Worm (Caenorhabditis elegans) whole organism, L1 larva: Measurements from ENCODE around the gene vps-36.
A peak's percentile ranks its signal among the peaks of the same experiment; 100 is the strongest.

Source experiments
- C04F5.9 ChIP-seq: sonication (generic microtip); optimal IDR thresholded peaks from 2 replicates; lab custom pipeline; 2016; ENCODE audit warnings: missing genetic modification characterization, missing compliant biosample characterization
- C16A3.4 ChIP-seq: fragments of 150-350 bp; optimal IDR thresholded peaks from 2 replicates; lab custom pipeline; 2014; ENCODE audit warnings: missing biosample characterization, missing genetic modification characterization
- C34B4.2 ChIP-seq: sonication (generic microtip); optimal IDR thresholded peaks from 2 replicates; lab custom pipeline; 2017; ENCODE audit warnings: mild to moderate bottlenecking, missing genetic modification characterization, missing compliant biosample characterization
- F16B12.6 ChIP-seq: fragments of 150-350 bp; optimal IDR thresholded peaks from 2 replicates; lab custom pipeline; 2014; ENCODE audit warnings: missing biosample characterization, missing genetic modification characterization
- aha-1 ChIP-seq: fragments of 150-350 bp; optimal IDR thresholded peaks from 2 replicates; lab custom pipeline; 2014; ENCODE audit warnings: missing biosample characterization, missing genetic modification characterization
- alr-1 ChIP-seq: fragments of 200-800 bp; sonication (Bioruptor generic); optimal IDR thresholded peaks from 2 replicates; lab custom pipeline; 2018; ENCODE audit warnings: borderline replicate concordance, mild to moderate bottlenecking, missing genetic modification characterization, missing compliant biosample characterization
- ama-1 ChIP-seq: fragments of 150-350 bp; optimal IDR thresholded peaks from 2 replicates; lab custom pipeline; 2014
- blmp-1 ChIP-seq: fragments of 150-350 bp; optimal IDR thresholded peaks from 2 replicates; lab custom pipeline; 2014; ENCODE audit warnings: missing biosample characterization, missing genetic modification characterization
- ces-1 ChIP-seq: fragments of 150-350 bp; optimal IDR thresholded peaks from 2 replicates; lab custom pipeline; 2014; ENCODE audit warnings: missing biosample characterization, missing genetic modification reagents, missing genetic modification characterization
- efl-1 ChIP-seq, 4 experiments: fragments of 150-350 bp; optimal IDR thresholded peaks in 3 of 4; peaks in 1 of 4; 1 replicate in 1 of 4; 2 replicates in 3 of 4; lab custom pipeline; 2014; ENCODE audit warnings: missing biosample characterization in 2 of 4, missing genetic modification characterization in 2 of 4, missing genetic modification reagents in 2 of 4
- elt-2 ChIP-seq: sonication (generic microtip); optimal IDR thresholded peaks from 2 replicates; lab custom pipeline; 2016; ENCODE audit warnings: missing genetic modification characterization, mild to moderate bottlenecking, inconsistent platforms, missing compliant biosample characterization, missing genetic modification reagents
- elt-3 ChIP-seq, 6 experiments: fragments of 150-350 bp in 1 of 6; sonication (generic microtip); optimal IDR thresholded peaks; 2 replicates each; lab custom pipeline; 2017 to 2018; ENCODE audit warnings: missing biosample characterization in 6 of 6, missing genetic modification characterization in 6 of 6, inconsistent platforms in 1 of 6
- ets-5 ChIP-seq: fragments of 200-800 bp; sonication (Bioruptor generic); IDR thresholded peaks from 2 replicates; pipeline ENCODE4 v1.3.6; 2022; ENCODE audit warnings: missing genetic modification characterization, missing compliant biosample characterization
- fkh-10 ChIP-seq: sonication (generic microtip); optimal IDR thresholded peaks from 2 replicates; lab custom pipeline; 2017; ENCODE audit warnings: missing biosample characterization, missing genetic modification reagents, missing genetic modification characterization
- fkh-8 ChIP-seq: sonication (generic microtip); optimal IDR thresholded peaks from 2 replicates; lab custom pipeline; 2016; ENCODE audit warnings: mild to moderate bottlenecking, missing genetic modification characterization, missing compliant biosample characterization
- grh-1 ChIP-seq: fragments of 200-800 bp; sonication (Bioruptor generic); IDR thresholded peaks from 2 replicates; pipeline ENCODE4 v1.3.6; 2022; ENCODE audit warnings: missing genetic modification reagents, missing genetic modification characterization, missing compliant biosample characterization
- irx-1 ChIP-seq: sonication (generic microtip); optimal IDR thresholded peaks from 2 replicates; lab custom pipeline; 2016; ENCODE audit warnings: missing genetic modification characterization, missing compliant biosample characterization
- isw-1 ChIP-seq: fragments of 200-800 bp; sonication (Bioruptor generic); IDR thresholded peaks from 2 replicates; pipeline ENCODE4 v1.3.6; 2022; ENCODE audit warnings: missing genetic modification characterization, missing compliant biosample characterization
- jun-1 ChIP-seq: fragments of 150-350 bp; optimal IDR thresholded peaks from 2 replicates; lab custom pipeline; 2014; ENCODE audit warnings: missing biosample characterization, missing genetic modification reagents, missing genetic modification characterization
- lin-13 ChIP-seq: fragments of 150-350 bp; optimal IDR thresholded peaks from 2 replicates; lab custom pipeline; 2014; ENCODE audit warnings: missing biosample characterization, missing genetic modification reagents, missing genetic modification characterization
- lin-14 ChIP-seq: fragments of 200-800 bp; sonication (Bioruptor generic); optimal IDR thresholded peaks from 2 replicates; lab custom pipeline; 2018; ENCODE audit warnings: mild to moderate bottlenecking, missing genetic modification characterization, moderate library complexity, missing compliant biosample characterization
- lsy-2 ChIP-seq, 2 experiments: fragments of 150-350 bp; optimal IDR thresholded peaks; 2 replicates each; lab custom pipeline; 2014; ENCODE audit warnings: missing biosample characterization in 2 of 2, missing genetic modification characterization in 2 of 2
- mab-9 ChIP-seq: fragments of 200-800 bp; sonication (Bioruptor generic); IDR thresholded peaks from 2 replicates; pipeline ENCODE4 v1.3.6; 2022; ENCODE audit warnings: missing genetic modification reagents, missing genetic modification characterization, missing compliant biosample characterization
- mef-2 ChIP-seq: fragments of 150-350 bp; optimal IDR thresholded peaks from 2 replicates; lab custom pipeline; 2014; ENCODE audit warnings: missing biosample characterization, missing genetic modification characterization
- mep-1 ChIP-seq: fragments of 150-350 bp; optimal IDR thresholded peaks from 2 replicates; lab custom pipeline; 2014; ENCODE audit warnings: missing biosample characterization, missing genetic modification characterization
- nhr-19 ChIP-seq: fragments of 200-800 bp; sonication (Bioruptor generic); conservative IDR thresholded peaks from 2 replicates; pipeline ENCODE4 v1.3.6; 2022; ENCODE audit warnings: missing genetic modification characterization, missing compliant biosample characterization
- nhr-28 ChIP-seq: fragments of 150-350 bp; optimal IDR thresholded peaks from 2 replicates; lab custom pipeline; 2014; ENCODE audit warnings: missing biosample characterization, missing genetic modification characterization
- nhr-71 ChIP-seq: sonication (generic microtip); optimal IDR thresholded peaks from 2 replicates; lab custom pipeline; 2016; ENCODE audit warnings: mild to moderate bottlenecking, missing genetic modification characterization, moderate library complexity, missing compliant biosample characterization
- nhr-85 ChIP-seq: sonication (generic microtip); peaks from one replicate; lab custom pipeline; 2016; ENCODE audit warnings: missing genetic modification characterization, inconsistent platforms, missing compliant biosample characterization
- pag-3 ChIP-seq: sonication (generic microtip); optimal IDR thresholded peaks from 2 replicates; lab custom pipeline; 2017; ENCODE audit warnings: missing genetic modification characterization, mild to moderate bottlenecking, missing compliant biosample characterization, antibody characterized with exemption, borderline replicate concordance; ENCODE audit not compliant: insufficient read depth
- pax-3 ChIP-seq: fragments of 200-800 bp; sonication (Bioruptor generic); optimal IDR thresholded peaks from 2 replicates; lab custom pipeline; 2018; ENCODE audit warnings: mild to moderate bottlenecking, missing genetic modification characterization, moderate library complexity, missing compliant biosample characterization
- rnt-1 ChIP-seq: sonication (generic microtip); optimal IDR thresholded peaks from 2 replicates; lab custom pipeline; 2016; ENCODE audit warnings: mild to moderate bottlenecking, missing genetic modification characterization, moderate library complexity, missing compliant biosample characterization
- sox-4 ChIP-seq: sonication (generic microtip); optimal IDR thresholded peaks from 2 replicates; lab custom pipeline; 2016; ENCODE audit warnings: missing genetic modification characterization, missing compliant biosample characterization
- sptf-1 ChIP-seq: fragments of 150-350 bp; optimal IDR thresholded peaks from 2 replicates; lab custom pipeline; 2014; ENCODE audit warnings: missing biosample characterization, missing genetic modification characterization
- sup-37 ChIP-seq: fragments of 200-800 bp; sonication (Bioruptor generic); optimal IDR thresholded peaks from 2 replicates; lab custom pipeline; 2018; ENCODE audit warnings: mild to moderate bottlenecking, missing genetic modification characterization, missing compliant biosample characterization
- tbx-2 ChIP-seq: sonication (generic microtip); optimal IDR thresholded peaks from 2 replicates; lab custom pipeline; 2016; ENCODE audit warnings: missing genetic modification characterization, missing compliant biosample characterization
- tlp-1 ChIP-seq: fragments of 150-350 bp; optimal IDR thresholded peaks from 2 replicates; lab custom pipeline; 2014; ENCODE audit warnings: missing biosample characterization, missing genetic modification characterization
- zag-1 ChIP-seq: fragments of 150-350 bp; optimal IDR thresholded peaks from 2 replicates; lab custom pipeline; 2014; ENCODE audit warnings: missing biosample characterization, missing genetic modification characterization
- ztf-11 ChIP-seq, 2 experiments: sonication (generic microtip); optimal IDR thresholded peaks; 2 replicates each; lab custom pipeline; 2016 to 2017; ENCODE audit warnings: missing genetic modification characterization in 2 of 2, missing biosample characterization in 1 of 2, missing compliant biosample characterization in 1 of 2

The vps-36 gene

DNA sequence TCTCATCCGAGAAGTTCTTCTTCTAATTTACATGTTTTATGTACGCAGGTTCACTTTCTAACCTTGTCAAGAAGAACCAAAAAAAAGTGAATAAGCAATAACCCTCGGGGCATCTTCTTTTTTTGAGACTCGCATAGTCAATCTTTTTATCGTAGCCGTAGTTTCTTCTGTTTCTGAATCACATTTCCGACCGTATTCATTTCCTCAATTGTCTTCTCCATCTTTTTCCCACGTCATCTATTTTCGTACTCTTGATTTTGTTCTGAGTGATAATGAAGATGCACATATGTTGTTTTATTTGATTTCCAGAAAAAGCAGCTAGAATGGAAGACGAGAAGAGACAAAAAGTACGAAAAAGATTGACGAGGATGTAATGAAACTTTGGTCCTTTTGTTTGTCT, 15.6 kb downstream of the vps-36 start:
- TF ChIP-seq nhr-85 (tag; lab: Kevin White, UChicago) (no peak), C34B4.2 (tag; lab: Kevin White, UChicago) (no peak), grh-1 (GFP tag; lab: Robert Waterston, UW) (no peak), sup-37 (GFP tag; lab: Kevin White, UChicago) (no peak), mab-9 (no peak), ets-5 (no peak), sptf-1 (tag; lab: Kevin White, UChicago) (no peak), F16B12.6 (tag; lab: Kevin White, UChicago) (no peak), zag-1 (no peak), ama-1 (lab: Kevin White, UChicago) (no peak), sox-4 (tag; lab: Kevin White, UChicago) (no peak), blmp-1 (tag; lab: Kevin White, UChicago) (no peak), nhr-28 (tag; lab: Kevin White, UChicago) (no peak), elt-3 (tag; optimal IDR thresholded peaks at IDR 0.05; lab: Kevin White, UChicago) (no peak), ztf-11 (tag; optimal IDR thresholded peaks at IDR 0.05; lab: Kevin White, UChicago) (no peak), alr-1 (tag; lab: Kevin White, UChicago) (no peak), ces-1 (GFP tag; lab: Kevin White, UChicago) (peak; percentile 5), mep-1 (no peak), aha-1 (tag; lab: Kevin White, UChicago) (no peak), tlp-1 (tag; lab: Kevin White, UChicago) (no peak), nhr-71 (tag; lab: Kevin White, UChicago) (no peak), tbx-2 (no peak), lin-13 (GFP tag; lab: Kevin White, UChicago) (no peak), jun-1 (tag; lab: Kevin White, UChicago) (no peak), lin-14 (GFP tag; lab: Kevin White, UChicago) (peak; percentile 57), mef-2 (tag; lab: Kevin White, UChicago) (no peak), pag-3 (tag; lab: Kevin White, UChicago) (no peak), pax-3 (tag; lab: Kevin White, UChicago) (no peak), fkh-8 (tag; lab: Kevin White, UChicago) (no peak), irx-1 (no peak), lsy-2 (tag; optimal IDR thresholded peaks at IDR 0.05; lab: Kevin White, UChicago) (peak in 1 of 2 experiments; percentile 24), nhr-19 (GFP tag; lab: Robert Waterston, UW) (no peak), fkh-10 (GFP tag; lab: Kevin White, UChicago) (peak; percentile 82), C04F5.9 (tag; lab: Kevin White, UChicago) (no peak)

DNA sequence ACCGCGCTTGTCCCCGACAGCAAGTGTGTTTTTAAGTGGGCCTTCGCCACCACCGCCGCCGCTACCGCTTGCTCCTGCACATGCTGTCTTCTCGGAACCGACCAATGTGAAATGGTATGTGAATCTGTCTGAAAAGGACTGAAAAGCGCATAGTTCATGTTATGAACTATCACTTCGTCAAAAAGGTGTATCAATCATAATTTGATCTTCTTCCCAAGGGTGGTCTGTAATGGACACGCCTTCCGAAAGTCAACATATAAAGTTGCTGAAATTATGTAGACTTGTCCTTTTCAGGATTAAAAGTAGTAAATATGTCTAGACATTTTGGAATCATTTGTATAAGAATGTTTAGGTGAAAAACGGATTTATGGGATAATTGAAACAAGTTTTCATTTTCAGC, 18.3 kb downstream of the vps-36 start, which contains the start of gene zip-9:
TSS of gene zip-9 (plus strand) at position 301 of the 400 bp plus-strand sequence.
- TF ChIP-seq efl-1 (optimal IDR thresholded peaks at IDR 0.05; lab: Kevin White, UChicago), result no peak
- TF ChIP-seq efl-1 (GFP tag; optimal IDR thresholded peaks at IDR 0.05 in 1 of 2; lab: Kevin White, UChicago), result peak in 1 of 2 experiments; percentile 20
- TF ChIP-seq isw-1, result no peak

DNA sequence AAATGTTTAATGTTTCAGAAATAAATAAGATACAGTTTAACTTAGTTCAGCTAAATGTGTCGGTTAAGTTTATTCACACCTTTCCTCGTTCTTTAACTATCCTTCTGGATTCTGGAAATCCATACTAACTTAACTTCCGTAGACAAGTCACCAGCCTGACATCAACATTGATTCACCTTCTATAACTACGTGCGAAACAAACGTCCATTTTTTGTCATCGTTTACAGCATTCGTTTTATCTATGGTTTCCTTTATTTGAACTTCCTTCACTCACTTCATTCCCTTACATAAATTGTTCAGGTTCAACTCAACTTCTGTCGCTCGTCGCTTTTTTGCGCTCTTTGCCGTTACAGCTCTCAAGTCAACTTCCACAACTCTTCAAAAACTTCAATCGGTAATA, 19.3 kb downstream of the vps-36 start, which contains the start of gene F17C11.26:
TSS of gene F17C11.26 (plus strand) at position 301 of the 400 bp plus-strand sequence.
- TF ChIP-seq C04F5.9 (tag; lab: Kevin White, UChicago) (no peak), C16A3.4 (tag; lab: Kevin White, UChicago) (no peak), rnt-1 (tag; lab: Kevin White, UChicago) (no peak), sptf-1 (tag; lab: Kevin White, UChicago) (no peak), zag-1 (no peak), elt-2 (no peak)
